Worm (Caenorhabditis elegans): ENCODE data around the gene dro-1.

DNA sequence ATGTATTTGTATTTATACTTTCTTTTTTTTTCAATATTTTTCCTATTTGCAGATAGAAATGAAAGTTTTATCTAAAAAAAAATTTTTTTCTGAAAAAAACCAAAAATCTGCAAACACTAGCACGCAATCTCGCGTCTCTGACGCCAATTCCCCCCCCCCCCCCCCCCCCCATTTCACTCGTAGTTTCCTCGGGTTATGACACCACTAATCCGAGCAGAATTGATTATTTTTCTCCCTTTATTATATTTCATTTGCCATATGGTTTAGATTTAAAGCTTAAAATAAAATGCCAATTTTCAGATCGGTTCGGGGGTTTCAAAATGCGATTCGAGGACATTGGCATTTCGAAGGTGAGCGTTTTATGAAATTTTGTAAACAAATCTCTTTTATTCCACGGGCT is 4.3 kb downstream of the dro-1 start, which contains the start of gene mtm-6:
- TF ChIP-seq snpc-1.1 (tag; optimal IDR thresholded peaks at IDR 0.05; ENCODE audit: insufficient read depth), result no peak
- no peak for TF ChIP-seq unc-62 (GFP tag; optimal IDR thresholded peaks at IDR 0.05)
- no peak for TF ChIP-seq ama-1 (optimal IDR thresholded peaks at IDR 0.05)
- no peak for TF ChIP-seq ama-1 (GFP tag; optimal IDR thresholded peaks at IDR 0.05)
- TF ChIP-seq pha-4 (tag; optimal IDR thresholded peaks at IDR 0.05), result no peak
- no peak for TF ChIP-seq K11D2.4 (GFP tag; IDR thresholded peaks at IDR 0.05)
- TF ChIP-seq D2030.7 (GFP tag; IDR thresholded peaks at IDR 0.05), result no peak
